Worm (Caenorhabditis elegans): Measurements from ENCODE around the gene H14N18.2.

Gene H14N18.2

DNA sequence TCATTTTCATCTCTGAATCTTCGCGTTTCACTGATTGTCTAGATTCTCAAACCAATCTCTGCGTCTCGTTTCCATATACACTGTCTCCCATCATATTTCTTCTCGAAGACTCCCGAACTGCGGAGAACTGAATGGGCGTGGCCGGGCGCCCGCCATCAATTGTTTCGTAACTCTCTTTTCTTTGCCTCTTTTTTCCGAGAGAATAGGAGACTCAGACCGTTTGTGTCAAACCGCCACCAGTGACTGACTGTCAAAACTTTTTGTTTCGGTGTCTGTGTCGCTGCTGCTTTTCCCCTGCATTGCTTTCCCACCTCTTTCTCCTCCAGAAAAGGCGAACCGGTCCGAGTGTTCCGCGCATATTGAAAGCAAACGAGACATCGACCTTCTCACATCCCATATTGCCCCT is 3.8 kb downstream of the H14N18.2 start, which contains the start of gene unc-23:
Gene unc-23 (plus strand): TSS at position 176 of the 406 bp plus-strand sequence.
- peak; percentile 73 for TF ChIP-seq nhr-77 (tag; optimal IDR thresholded peaks at IDR 0.05)
- peak; percentile 83 for TF ChIP-seq nhr-102 (tag; optimal IDR thresholded peaks at IDR 0.05)
- TF ChIP-seq Y105C5A.15 (GFP tag; IDR thresholded peaks at IDR 0.05), result no peak
- TF ChIP-seq ctbp-1 (GFP tag; IDR thresholded peaks at IDR 0.05), result peak; percentile 69
- TF ChIP-seq set-16 (GFP tag; IDR thresholded peaks at IDR 0.05), result peak; percentile 77; the same call in 1 of the 2 replicates
- TF ChIP-seq dmd-8 (GFP tag; IDR thresholded peaks at IDR 0.05), result no peak
- TF ChIP-seq lin-15B (tag; optimal IDR thresholded peaks at IDR 0.05), result no peak
- no peak for TF ChIP-seq lin-13 (GFP tag; optimal IDR thresholded peaks at IDR 0.05)
- no peak for TF ChIP-seq F10B5.3 (tag; optimal IDR thresholded peaks at IDR 0.05)
- peak; percentile 76; the same call in 1 of the 2 replicates for TF ChIP-seq ceh-20 (GFP tag; IDR thresholded peaks at IDR 0.05)
- TF ChIP-seq jun-1 (tag; optimal IDR thresholded peaks at IDR 0.05), result peak; percentile 76
- TF ChIP-seq ztf-11 (tag; optimal IDR thresholded peaks at IDR 0.05), result no peak
- TF ChIP-seq gei-8 (GFP tag; optimal IDR thresholded peaks at IDR 0.05), result peak; percentile 50
- TF ChIP-seq mxl-2 (GFP tag; conservative IDR thresholded peaks at IDR 0.05), result 0 out of 2 replicates have a peak, but pooled peaks have one; percentile 37
- 0 out of 2 replicates have a peak, but pooled peaks have one; percentile 15 for TF ChIP-seq dmd-9 (GFP tag; IDR thresholded peaks at IDR 0.05)
- no peak; the same call in 1 of the 2 replicates for TF ChIP-seq Y75B8A.6 (GFP tag; IDR thresholded peaks at IDR 0.05)
- TF ChIP-seq hif-1 (tag; optimal IDR thresholded peaks at IDR 0.05), result peak in 1 of 2 experiments; percentile 64
- peak; percentile 65 for TF ChIP-seq ama-1 (optimal IDR thresholded peaks at IDR 0.05)
- TF ChIP-seq aly-2 (tag; optimal IDR thresholded peaks at IDR 0.05), result no peak
- TF ChIP-seq zip-11 (GFP tag; IDR thresholded peaks at IDR 0.05), result no peak
- TF ChIP-seq daf-8 (GFP tag; IDR thresholded peaks at IDR 0.05), result no peak
- no peak for TF ChIP-seq snpc-1.2 (GFP tag; IDR thresholded peaks at IDR 0.05)
- TF ChIP-seq zag-1 (tag; optimal IDR thresholded peaks at IDR 0.05), result no peak
- no peak for TF ChIP-seq R02D3.7 (tag; optimal IDR thresholded peaks at IDR 0.05)
- TF ChIP-seq spr-1 (tag; optimal IDR thresholded peaks at IDR 0.05), result peak; percentile 76
- TF ChIP-seq ceh-32 (tag; optimal IDR thresholded peaks at IDR 0.05; ENCODE audit: poor library complexity), result no peak
- peak; percentile 76 for TF ChIP-seq spr-3 (GFP tag; optimal IDR thresholded peaks at IDR 0.05)
- TF ChIP-seq ces-1 (GFP tag; optimal IDR thresholded peaks at IDR 0.05), result no peak
- TF ChIP-seq Y5F2A.4 (GFP tag; optimal IDR thresholded peaks at IDR 0.05), result no peak
- TF ChIP-seq unc-130 (GFP tag; optimal IDR thresholded peaks at IDR 0.05), result no peak
- TF ChIP-seq php-3 (GFP tag; IDR thresholded peaks at IDR 0.05), result peak; percentile 90
- peak; percentile 91 for TF ChIP-seq pha-4 (GFP tag; IDR thresholded peaks at IDR 0.05)
- no peak for TF ChIP-seq pha-4 (tag; optimal IDR thresholded peaks at IDR 0.05)
- peak; percentile 4 for TF ChIP-seq nhr-6 (tag; optimal IDR thresholded peaks at IDR 0.05)
- TF ChIP-seq daf-12 (tag; optimal IDR thresholded peaks at IDR 0.05), result no peak
- no peak for TF ChIP-seq zfp-2 (tag; optimal IDR thresholded peaks at IDR 0.05)
- TF ChIP-seq ceh-62 (tag; optimal IDR thresholded peaks at IDR 0.05), result no peak
- no peak for TF ChIP-seq ceh-28 (tag; optimal IDR thresholded peaks at IDR 0.05)
- TF ChIP-seq F49E8.2 (tag; optimal IDR thresholded peaks at IDR 0.05; ENCODE audit: borderline replicate concordance), result no peak
- TF ChIP-seq mdt-29 (GFP tag; IDR thresholded peaks at IDR 0.05), result peak; percentile 99
- peak in 1 of 2 experiments; percentile 71 for TF ChIP-seq lsy-2 (tag; optimal IDR thresholded peaks at IDR 0.05)
- TF ChIP-seq egl-43 (GFP tag; IDR thresholded peaks at IDR 0.05), result no peak
- peak; percentile 48 for TF ChIP-seq ztf-7 (tag; optimal IDR thresholded peaks at IDR 0.05)
- 0 out of 2 replicates have a peak, but pooled peaks have one; percentile 37 for TF ChIP-seq Y48G9A.11 (GFP tag; IDR thresholded peaks at IDR 0.05)
- TF ChIP-seq rbr-2 (tag; optimal IDR thresholded peaks at IDR 0.05), result peak; percentile 35
- no peak for TF ChIP-seq ceh-82 (tag; optimal IDR thresholded peaks at IDR 0.05)
- TF ChIP-seq sdz-12 (GFP tag; optimal IDR thresholded peaks at IDR 0.05), result no peak
- peak; percentile 88 for TF ChIP-seq nhr-25 (tag; optimal IDR thresholded peaks at IDR 0.05; ENCODE audit: borderline replicate concordance, insufficient read depth)
- no peak for TF ChIP-seq nhr-111 (GFP tag; optimal IDR thresholded peaks at IDR 0.05)
- peak; percentile 97 for TF ChIP-seq hlh-11 (tag; optimal IDR thresholded peaks at IDR 0.05)
- no peak for TF ChIP-seq F44E2.7 (GFP tag; IDR thresholded peaks at IDR 0.05)
- TF ChIP-seq nhr-28 (tag; optimal IDR thresholded peaks at IDR 0.05), result peak; percentile 85

Data from whole organism, L4 larva.